Fruit fly (Drosophila melanogaster) whole organism, prepupa: ENCODE measurements around the gene CG42353.

Experiments
- Blimp-1 ChIP-seq: fragments of 200-800 bp; sonication (Bioruptor generic); optimal IDR thresholded peaks from 3 replicates; lab custom pipeline; 2017; ENCODE audit warnings: missing biosample characterization, missing genetic modification characterization, mild to moderate bottlenecking, moderate library complexity, missing genetic modification reagents
- CG10631 ChIP-seq: fragments of 200-800 bp; sonication (Bioruptor generic); optimal IDR thresholded peaks from 2 replicates; lab custom pipeline; 2016; ENCODE audit warnings: missing biosample characterization, missing genetic modification characterization
- CG11294 ChIP-seq: fragments of 200-800 bp; sonication (Bioruptor generic); IDR thresholded peaks from 2 replicates; pipeline ENCODE4 v1.3.6; 2022; ENCODE audit warnings: missing biosample characterization, missing genetic modification characterization
- CG11762 ChIP-seq: fragments of 200-800 bp; sonication (Bioruptor generic); optimal IDR thresholded peaks from 3 replicates; lab custom pipeline; 2016; ENCODE audit warnings: missing biosample characterization, missing genetic modification characterization; ENCODE audit not compliant: insufficient read depth
- CG11902 ChIP-seq: fragments of 200-800 bp; sonication (Bioruptor generic); optimal IDR thresholded peaks from 3 replicates; lab custom pipeline; 2016; ENCODE audit warnings: missing biosample characterization, missing genetic modification characterization
- CG15336 ChIP-seq: fragments of 200-800 bp; sonication (Bioruptor generic); IDR thresholded peaks from 2 replicates; pipeline ENCODE4 v1.3.6; 2022; ENCODE audit warnings: missing biosample characterization, missing genetic modification characterization
- CG3032 ChIP-seq: fragments of 200-800 bp; optimal IDR thresholded peaks from 2 replicates; lab custom pipeline; 2019; ENCODE audit warnings: missing biosample characterization, mild to moderate bottlenecking, missing genetic modification characterization, moderate library complexity
- CG31627 ChIP-seq: fragments of 200-800 bp; sonication (Bioruptor generic); optimal IDR thresholded peaks from 3 replicates; lab custom pipeline; 2016; ENCODE audit warnings: missing biosample characterization, missing genetic modification characterization
- CG34406 ChIP-seq: fragments of 200-800 bp; sonication (Bioruptor generic); optimal IDR thresholded peaks from 3 replicates; lab custom pipeline; 2016; ENCODE audit warnings: missing biosample characterization, missing genetic modification characterization
- CG3919 ChIP-seq: fragments of 200-800 bp; sonication (Bioruptor generic); optimal IDR thresholded peaks from 3 replicates; lab custom pipeline; 2016; ENCODE audit warnings: missing biosample characterization, missing genetic modification characterization
- CG6163 ChIP-seq: fragments of 200-800 bp; sonication (Bioruptor generic); IDR thresholded peaks from 3 replicates; pipeline ENCODE4 v1.3.6; 2022; ENCODE audit warnings: missing biosample characterization, missing genetic modification characterization
- CG6792 ChIP-seq: fragments of 200-800 bp; sonication (Bioruptor generic); optimal IDR thresholded peaks from 3 replicates; lab custom pipeline; 2016; ENCODE audit warnings: missing biosample characterization, missing genetic modification characterization
- CG6854 ChIP-seq: fragments of 200-800 bp; sonication (Bioruptor generic); optimal IDR thresholded peaks from 2 replicates; lab custom pipeline; 2017; ENCODE audit warnings: missing biosample characterization, mild to moderate bottlenecking, missing genetic modification characterization
- CG7368 ChIP-seq: fragments of 200-800 bp; sonication (Bioruptor generic); optimal IDR thresholded peaks from 3 replicates; lab custom pipeline; 2016; ENCODE audit warnings: missing biosample characterization, missing genetic modification characterization
- CG8119 ChIP-seq: fragments of 200-800 bp; sonication (Bioruptor generic); IDR thresholded peaks from 3 replicates; pipeline ENCODE4 v1.3.6; 2022; ENCODE audit warnings: missing biosample characterization, missing genetic modification characterization
- CG8632 ChIP-seq: fragments of 200-800 bp; sonication (Bioruptor generic); optimal IDR thresholded peaks from 3 replicates; lab custom pipeline; 2016; ENCODE audit warnings: missing biosample characterization, missing genetic modification characterization
- CG9139 ChIP-seq: fragments of 200-800 bp; sonication (Bioruptor generic); optimal IDR thresholded peaks from 3 replicates; lab custom pipeline; 2017; ENCODE audit warnings: missing biosample characterization, mild to moderate bottlenecking, missing genetic modification characterization
- Eip75B ChIP-seq: fragments of 200-800 bp; sonication (Bioruptor generic); optimal IDR thresholded peaks from 3 replicates; lab custom pipeline; 2016; ENCODE audit warnings: missing biosample characterization, missing genetic modification characterization
- Eip78C ChIP-seq: fragments of 200-800 bp; sonication (Bioruptor generic); peaks from one replicate; lab custom pipeline; 2016; ENCODE audit warnings: missing biosample characterization, missing genetic modification characterization
- Eip93F ChIP-seq: fragments of 200-800 bp; sonication (Bioruptor generic); optimal IDR thresholded peaks from 2 replicates; lab custom pipeline; 2016; ENCODE audit warnings: missing biosample characterization, mild to moderate bottlenecking, missing genetic modification characterization
- Ets21C ChIP-seq: fragments of 200-800 bp; sonication (Bioruptor generic); optimal IDR thresholded peaks from 3 replicates; lab custom pipeline; 2016; ENCODE audit warnings: missing biosample characterization, missing genetic modification characterization
- Ets96B ChIP-seq: fragments of 200-800 bp; optimal IDR thresholded peaks from 2 replicates; lab custom pipeline; 2019; ENCODE audit warnings: missing biosample characterization, mild to moderate bottlenecking, missing genetic modification characterization, moderate library complexity
- Gug ChIP-seq: fragments of 200-800 bp; sonication (Bioruptor generic); IDR thresholded peaks from 2 replicates; pipeline ENCODE4 v1.3.6; 2022; ENCODE audit warnings: missing biosample characterization, missing genetic modification characterization
- Hr38 ChIP-seq: sonication (Bioruptor generic); optimal IDR thresholded peaks from 2 replicates; lab custom pipeline; 2016; ENCODE audit warnings: missing biosample characterization, missing genetic modification characterization
- Hr39 ChIP-seq: fragments of 200-800 bp; sonication (Bioruptor generic); optimal IDR thresholded peaks from 2 replicates; lab custom pipeline; 2016; ENCODE audit warnings: missing biosample characterization, missing genetic modification characterization
- Hr4 ChIP-seq: fragments of 200-800 bp; sonication (Bioruptor generic); optimal IDR thresholded peaks from 3 replicates; lab custom pipeline; 2016; ENCODE audit warnings: missing biosample characterization, missing genetic modification characterization
- Lpt ChIP-seq: fragments of 200-800 bp; sonication (Bioruptor generic); optimal IDR thresholded peaks from 3 replicates; lab custom pipeline; 2016; ENCODE audit warnings: missing biosample characterization, missing genetic modification characterization
- Met ChIP-seq: fragments of 200-800 bp; sonication (Bioruptor generic); optimal IDR thresholded peaks from 3 replicates; lab custom pipeline; 2016; ENCODE audit warnings: missing biosample characterization, missing genetic modification characterization
- OdsH ChIP-seq: fragments of 200-800 bp; sonication (Bioruptor generic); optimal IDR thresholded peaks from 3 replicates; lab custom pipeline; 2016; ENCODE audit warnings: missing biosample characterization, missing genetic modification characterization
- Smox ChIP-seq: fragments of 200-800 bp; sonication (Bioruptor generic); optimal IDR thresholded peaks from 3 replicates; lab custom pipeline; 2016; ENCODE audit warnings: missing biosample characterization, missing genetic modification characterization
- Sox15 ChIP-seq: fragments of 200-800 bp; sonication (Bioruptor generic); optimal IDR thresholded peaks from 3 replicates; lab custom pipeline; 2016; ENCODE audit warnings: missing biosample characterization, missing genetic modification characterization
- achi ChIP-seq: fragments of 200-800 bp; sonication (Bioruptor generic); optimal IDR thresholded peaks from 3 replicates; lab custom pipeline; 2016; ENCODE audit warnings: missing biosample characterization, missing genetic modification characterization
- acj6 ChIP-seq: fragments of 200-800 bp; sonication (Bioruptor generic); optimal IDR thresholded peaks from 3 replicates; lab custom pipeline; 2016; ENCODE audit warnings: missing biosample characterization, missing genetic modification characterization
- cyc ChIP-seq: fragments of 200-800 bp; sonication (Bioruptor generic); optimal IDR thresholded peaks from 3 replicates; lab custom pipeline; 2016; ENCODE audit warnings: missing biosample characterization, missing genetic modification characterization
- dac ChIP-seq: fragments of 200-800 bp; sonication (Bioruptor generic); optimal IDR thresholded peaks from 2 replicates; lab custom pipeline; 2017; ENCODE audit warnings: missing biosample characterization, mild to moderate bottlenecking, missing genetic modification characterization
- dsx ChIP-seq: fragments of 200-800 bp; optimal IDR thresholded peaks from 3 replicates; lab custom pipeline; 2019; ENCODE audit warnings: missing biosample characterization, mild to moderate bottlenecking, missing genetic modification characterization, moderate library complexity; ENCODE audit not compliant: poor library complexity, severe bottlenecking
- eg ChIP-seq: fragments of 200-800 bp; sonication (Bioruptor generic); IDR thresholded peaks from 3 replicates; pipeline ENCODE4 v1.3.6; 2022; ENCODE audit warnings: missing biosample characterization, missing genetic modification characterization
- fd59A ChIP-seq: fragments of 200-800 bp; sonication (Bioruptor generic); optimal IDR thresholded peaks from 2 replicates; lab custom pipeline; 2017; ENCODE audit warnings: missing biosample characterization, mild to moderate bottlenecking, missing genetic modification characterization, missing genetic modification reagents
- lz ChIP-seq: fragments of 200-800 bp; sonication (Bioruptor generic); optimal IDR thresholded peaks from 3 replicates; lab custom pipeline; 2016; ENCODE audit warnings: missing biosample characterization, missing genetic modification characterization
- net ChIP-seq: fragments of 200-800 bp; sonication (Bioruptor generic); optimal IDR thresholded peaks from 3 replicates; lab custom pipeline; 2016; ENCODE audit warnings: missing biosample characterization, missing genetic modification characterization
- pdm3 ChIP-seq: fragments of 200-800 bp; sonication (Bioruptor generic); optimal IDR thresholded peaks from 3 replicates; lab custom pipeline; 2016; ENCODE audit warnings: missing biosample characterization, missing genetic modification characterization
- salr ChIP-seq, 2 experiments: fragments of 200-800 bp; sonication (Bioruptor generic); optimal IDR thresholded peaks; 3 replicates each; lab custom pipeline; 2016 to 2018; ENCODE audit warnings: missing biosample characterization in 2 of 2, missing genetic modification characterization in 2 of 2, mild to moderate bottlenecking in 1 of 2
- spab ChIP-seq: fragments of 200-800 bp; sonication (Bioruptor generic); optimal IDR thresholded peaks from 2 replicates; lab custom pipeline; 2017; ENCODE audit warnings: missing biosample characterization, mild to moderate bottlenecking, missing genetic modification characterization, missing genetic modification reagents
- ss ChIP-seq, 2 experiments: fragments of 200-800 bp; sonication (Bioruptor generic); optimal IDR thresholded peaks; 2 replicates in 1 of 2; 3 replicates in 1 of 2; lab custom pipeline; 2017 to 2018; ENCODE audit warnings: mild to moderate bottlenecking in 2 of 2, missing biosample characterization in 2 of 2, missing genetic modification characterization in 2 of 2, moderate library complexity in 1 of 2
- svp ChIP-seq: fragments of 200-800 bp; sonication (Bioruptor generic); peaks from one replicate; lab custom pipeline; 2016; ENCODE audit warnings: missing biosample characterization, missing genetic modification characterization
- vri ChIP-seq: fragments of 200-800 bp; sonication (Bioruptor generic); optimal IDR thresholded peaks from 3 replicates; lab custom pipeline; 2016; ENCODE audit warnings: missing biosample characterization, mild to moderate bottlenecking, missing genetic modification characterization

The CG42353 gene

DNA sequence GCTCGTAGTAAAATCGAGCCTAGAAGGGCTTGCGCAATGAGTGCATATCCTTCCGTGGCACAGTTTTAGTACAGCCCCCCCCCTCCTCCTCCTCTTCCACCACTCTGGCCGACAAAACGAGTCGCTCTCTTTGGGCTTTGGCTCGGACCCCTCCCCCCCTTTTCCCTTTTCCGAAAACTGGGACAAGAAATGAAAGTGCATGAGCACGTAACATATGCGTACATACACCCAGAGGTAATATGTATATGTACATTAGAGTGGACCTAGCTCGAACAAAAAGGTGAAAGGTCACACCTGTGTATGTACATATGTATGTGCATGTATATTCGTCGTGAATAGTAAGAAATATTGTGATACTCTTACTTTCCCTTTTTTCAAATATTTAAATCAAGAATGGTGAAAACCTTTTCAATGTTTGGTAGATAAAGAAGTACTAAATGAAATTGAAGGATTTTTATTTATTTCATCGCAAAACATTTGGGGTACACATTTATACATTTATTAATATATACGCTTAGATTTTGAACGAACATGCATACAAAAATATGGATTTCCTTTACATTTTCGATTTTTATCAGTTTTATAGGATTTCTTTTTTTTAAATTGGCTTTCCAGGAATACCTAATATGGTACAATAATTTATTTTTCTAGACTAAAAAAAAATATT, 12.0 kb downstream of the CG42353 start (continued):
- TF ChIP-seq dsx (GFP tag; lab: Kevin White, UChicago) (no peak), Eip93F (GFP tag; lab: Kevin White, UChicago) (no peak), CG6854 (GFP tag; lab: Kevin White, UChicago) (peak; percentile 32), Sox15 (GFP tag; lab: Kevin White, UChicago) (no peak), Ets21C (no peak), OdsH (peak; percentile 13), CG15336 (GFP tag; lab: Robert Waterston, UW) (peak; percentile 41), lz (GFP tag; lab: Kevin White, UChicago) (no peak), CG31627 (no peak), CG7368 (GFP tag; lab: Kevin White, UChicago) (no peak), dac (GFP tag; lab: Kevin White, UChicago) (no peak), fd59A (no peak), vri (peak; percentile 31), Gug (GFP tag; lab: Robert Waterston, UW) (no peak), Eip75B (GFP tag; lab: Kevin White, UChicago) (peak; percentile 35), Eip78C (peak; percentile 65), CG11902 (GFP tag; lab: Kevin White, UChicago) (no peak), CG8632 (peak; percentile 7), CG9139 (GFP tag; lab: Kevin White, UChicago) (no peak), achi (GFP tag; lab: Kevin White, UChicago) (peak; percentile 22), CG6163 (GFP tag; lab: Robert Waterston, UW) (peak; percentile 62; the same call in 2 of the 3 replicates), CG3919 (GFP tag; lab: Kevin White, UChicago) (no peak), Smox (GFP tag; lab: Kevin White, UChicago) (peak; percentile 14), ss (GFP tag; optimal IDR thresholded peaks at IDR 0.05; lab: Kevin White, UChicago) (peak; percentile 36 to 44), Hr4 (no peak), CG11294 (GFP tag; lab: Robert Waterston, UW) (no peak), salr (GFP tag; optimal IDR thresholded peaks at IDR 0.05; lab: Kevin White, UChicago) (no peak), Ets96B (peak; percentile 16), net (peak; percentile 40), Lpt (GFP tag; lab: Kevin White, UChicago) (no peak), CG11762 (GFP tag; lab: Kevin White, UChicago) (no peak), Blimp-1 (GFP tag; lab: Kevin White, UChicago) (peak; percentile 90), eg (GFP tag; lab: Robert Waterston, UW) (0 out of 3 replicates have a peak, but pooled peaks have one; percentile 19)

dm6 chrX:16091431-16091990, 13.2 kb downstream of the CG42353 start, which contains the start of gene Tob:
TSS of gene Tob (minus strand) at chrX:16091495.
- peak; percentile 50 for TF ChIP-seq dsx (GFP tag; lab: Kevin White, UChicago)
- TF ChIP-seq Ets21C: no peak
- no peak for TF ChIP-seq acj6
- no peak for TF ChIP-seq CG11294 (GFP tag; lab: Robert Waterston, UW)
- TF ChIP-seq CG3032: peak; percentile 10
- peak; percentile 79 for TF ChIP-seq svp (GFP tag; lab: Kevin White, UChicago)
- no peak for TF ChIP-seq CG6792 (GFP tag; lab: Kevin White, UChicago)
- peak; percentile 32 for TF ChIP-seq net
- TF ChIP-seq Blimp-1 (GFP tag; lab: Kevin White, UChicago): no peak
- no peak for TF ChIP-seq CG10631 (GFP tag; lab: Kevin White, UChicago)
- no peak for TF ChIP-seq Hr38 (GFP tag; lab: Kevin White, UChicago)
- no peak for TF ChIP-seq fd59A
- peak; percentile 21 for TF ChIP-seq Smox (GFP tag; lab: Kevin White, UChicago)
- TF ChIP-seq CG6854 (GFP tag; lab: Kevin White, UChicago): peak; percentile 29
- TF ChIP-seq cyc: no peak
- TF ChIP-seq eg (GFP tag; lab: Robert Waterston, UW): peak; percentile 68; the same call in 2 of the 3 replicates
- peak; percentile 27 for TF ChIP-seq pdm3
- peak; percentile 29 for TF ChIP-seq Eip75B (GFP tag; lab: Kevin White, UChicago)
- TF ChIP-seq Met: peak; percentile 56
- peak; percentile 24 for TF ChIP-seq Eip93F (GFP tag; lab: Kevin White, UChicago)
- TF ChIP-seq CG6163 (GFP tag; lab: Robert Waterston, UW): peak; percentile 69; the same call in 1 of the 3 replicates
- 0 out of 2 replicates have a peak, but pooled peaks have one; percentile 30 for TF ChIP-seq Gug (GFP tag; lab: Robert Waterston, UW)
- no peak for TF ChIP-seq CG11762 (GFP tag; lab: Kevin White, UChicago)
- TF ChIP-seq CG34406 (GFP tag; lab: Kevin White, UChicago): peak; percentile 20
- no peak for TF ChIP-seq Hr39
- no peak for TF ChIP-seq dac (GFP tag; lab: Kevin White, UChicago)
- TF ChIP-seq spab (GFP tag; lab: Kevin White, UChicago): no peak
- peak; percentile 37 for TF ChIP-seq Hr4
- TF ChIP-seq CG9139 (GFP tag; lab: Kevin White, UChicago): peak; percentile 27
- TF ChIP-seq CG8119: peak; percentile 18; the same call in 1 of the 3 replicates
